Worm (Caenorhabditis elegans): ENCODE data around the gene ZK370.6.

The ZK370.6 gene

ce11 chrIII:8739786-8740185 is 3.9 kb downstream of the ZK370.6 start:
- TF ChIP-seq unc-62 (GFP tag; optimal IDR thresholded peaks at IDR 0.05), result no peak

- TF ChIP-seq unc-62 (GFP tag; optimal IDR thresholded peaks at IDR 0.05), result no peak
Observed at ce11 chrIII:8739126-8739525, 4.5 kb downstream of the ZK370.6 start.

DNA sequence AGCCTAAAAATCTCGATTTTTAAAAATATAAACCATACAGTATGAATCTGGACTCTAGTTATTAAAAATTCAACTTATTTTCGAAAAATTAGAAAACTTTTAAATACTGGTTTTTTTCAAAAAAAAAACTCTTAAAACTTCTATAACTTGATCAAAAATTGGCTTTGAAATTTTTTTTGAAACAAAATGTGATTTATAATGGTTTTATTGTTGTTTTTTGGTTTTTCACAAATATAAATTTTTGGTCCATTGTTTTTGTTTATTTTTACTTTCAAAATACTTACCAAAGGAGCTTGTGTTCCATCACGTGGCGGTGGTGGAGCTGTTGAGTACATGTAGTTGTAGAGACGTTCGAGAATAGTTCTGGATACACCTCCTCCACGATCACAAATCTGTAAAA is 5.4 kb downstream of the ZK370.6 start:
- TF ChIP-seq unc-62 (GFP tag; optimal IDR thresholded peaks at IDR 0.05), result no peak

DNA sequence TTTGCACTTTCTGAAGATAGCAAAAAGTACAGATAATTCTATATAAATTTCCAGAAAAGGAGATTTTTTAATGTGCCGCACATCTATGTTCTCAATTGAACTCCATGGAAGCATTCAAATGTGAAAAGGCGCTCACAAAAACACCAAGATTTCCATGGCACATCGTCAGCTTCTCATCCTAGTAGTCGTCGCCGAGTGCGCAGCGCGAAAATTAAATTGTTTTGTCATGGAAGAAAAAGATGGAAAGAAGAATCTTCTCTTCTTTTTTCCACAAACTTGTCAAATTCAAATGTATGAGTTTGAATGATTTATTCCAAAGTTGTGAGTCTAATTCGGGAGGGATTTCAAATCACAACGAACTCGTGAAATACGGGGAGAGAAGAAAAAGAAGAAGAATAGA is 6.3 kb downstream of the ZK370.6 start:
- TF ChIP-seq unc-62 (GFP tag; optimal IDR thresholded peaks at IDR 0.05), result no peak

DNA sequence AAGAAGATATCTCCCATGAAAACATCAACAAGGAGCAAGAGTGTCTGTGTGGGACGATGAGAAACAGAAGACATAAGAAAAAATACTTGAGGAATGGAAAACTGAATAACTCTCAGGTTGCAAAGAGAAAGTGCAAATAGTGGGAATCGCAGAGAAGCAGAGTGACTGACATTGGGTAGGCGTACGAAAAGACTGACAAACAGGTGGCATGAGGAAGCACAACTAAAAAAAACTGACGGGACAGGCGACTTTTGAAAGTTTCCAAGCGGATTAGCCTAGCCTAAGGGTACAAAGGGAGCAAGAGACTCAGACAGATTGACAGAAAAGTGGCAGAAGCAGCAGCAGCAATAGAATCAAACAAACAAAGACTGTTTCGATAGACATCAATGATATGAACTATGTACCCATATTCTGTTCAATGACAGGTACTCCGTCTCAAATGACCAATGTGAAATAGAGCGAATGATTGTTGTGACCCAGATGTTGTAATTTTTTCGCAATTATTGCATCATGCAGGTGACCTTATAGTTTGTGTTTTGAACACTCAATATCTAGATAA is 9.2 kb downstream of the ZK370.6 start:
- TF ChIP-seq unc-62 (GFP tag; optimal IDR thresholded peaks at IDR 0.05), result no peak

ce11 chrIII:8733667-8734066 is 10.0 kb downstream of the ZK370.6 start:
- TF ChIP-seq unc-62 (GFP tag; optimal IDR thresholded peaks at IDR 0.05), result no peak

- TF ChIP-seq unc-62 (GFP tag; optimal IDR thresholded peaks at IDR 0.05), result no peak
Observed at ce11 chrIII:8733237-8733636, 10.4 kb downstream of the ZK370.6 start.

- no peak for TF ChIP-seq unc-62 (GFP tag; optimal IDR thresholded peaks at IDR 0.05)
Observed at ce11 chrIII:8731973-8732372, 11.7 kb downstream of the ZK370.6 start.

DNA sequence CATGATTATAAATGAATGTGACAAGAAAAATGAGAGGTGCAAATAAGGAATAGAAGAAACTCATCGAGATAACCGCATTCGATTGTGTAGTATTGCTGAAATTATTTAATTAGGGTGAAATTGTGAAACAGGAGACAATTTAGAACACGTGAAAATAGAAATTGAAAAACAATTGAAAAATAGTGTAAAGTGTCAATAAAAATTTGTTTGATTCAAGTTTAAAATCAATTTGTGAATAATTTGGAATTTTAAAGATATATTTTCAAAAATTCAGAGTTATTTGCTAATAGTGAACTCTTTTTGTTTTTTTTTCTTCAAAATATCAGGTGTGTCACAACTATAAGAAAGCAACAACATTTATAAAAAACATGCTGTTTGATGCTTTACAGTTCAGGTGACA is 12.3 kb downstream of the ZK370.6 start, which contains the start of gene ZK370.4:
Gene ZK370.4, minus strand, starts transcription at position 101 of the 400 bp plus-strand sequence.
- no peak for TF ChIP-seq unc-62 (GFP tag; optimal IDR thresholded peaks at IDR 0.05)

- no peak for TF ChIP-seq unc-62 (GFP tag; optimal IDR thresholded peaks at IDR 0.05)
Observed at ce11 chrIII:8726019-8726894, 17.4 kb downstream of the ZK370.6 start.

DNA sequence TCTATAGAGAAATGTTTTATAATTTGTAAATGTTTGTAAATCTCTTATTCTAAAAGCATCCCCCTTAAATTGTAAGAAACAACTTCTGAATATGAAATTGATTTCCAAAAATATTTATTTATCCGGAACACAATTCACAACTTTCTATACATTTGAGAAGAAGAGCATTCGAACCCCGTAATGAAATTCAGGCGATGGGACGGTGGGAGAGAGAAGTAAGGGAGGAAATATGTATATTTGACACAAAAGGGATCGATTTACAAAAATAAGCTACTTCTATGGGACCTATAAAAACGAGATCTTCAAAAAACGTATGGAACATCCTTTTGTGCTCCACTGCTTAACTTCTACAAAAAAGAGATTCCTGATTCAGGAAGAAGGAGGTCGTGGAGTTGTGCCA is 18.4 kb downstream of the ZK370.6 start:
- no peak for TF ChIP-seq unc-62 (GFP tag; optimal IDR thresholded peaks at IDR 0.05)

ce11 chrIII:8719769-8720252 is 23.8 kb downstream of the ZK370.6 start, which contains the start of gene hipr-1:
hipr-1 (plus strand) TSS chrIII:8720202.
- TF ChIP-seq unc-62 (GFP tag; optimal IDR thresholded peaks at IDR 0.05), result no peak

- no peak for TF ChIP-seq unc-62 (GFP tag; optimal IDR thresholded peaks at IDR 0.05)
Observed at ce11 chrIII:8719105-8719504, 24.5 kb downstream of the ZK370.6 start.

ce11 chrIII:8718592-8718991 is 25.1 kb downstream of the ZK370.6 start:
- no peak for TF ChIP-seq unc-62 (GFP tag; optimal IDR thresholded peaks at IDR 0.05)

- no peak for TF ChIP-seq unc-62 (GFP tag; optimal IDR thresholded peaks at IDR 0.05)
Observed at ce11 chrIII:8717231-8717694, 26.4 kb downstream of the ZK370.6 start, which contains the start of gene mrpl-11. mrpl-11 (plus strand) TSS chrIII:8717644.

ce11 chrIII:8716084-8716483 is 27.6 kb downstream of the ZK370.6 start, which contains the start of gene B0303.14:
B0303.14 (minus strand) TSS chrIII:8716184.
- no peak for TF ChIP-seq unc-62 (GFP tag; optimal IDR thresholded peaks at IDR 0.05)

DNA sequence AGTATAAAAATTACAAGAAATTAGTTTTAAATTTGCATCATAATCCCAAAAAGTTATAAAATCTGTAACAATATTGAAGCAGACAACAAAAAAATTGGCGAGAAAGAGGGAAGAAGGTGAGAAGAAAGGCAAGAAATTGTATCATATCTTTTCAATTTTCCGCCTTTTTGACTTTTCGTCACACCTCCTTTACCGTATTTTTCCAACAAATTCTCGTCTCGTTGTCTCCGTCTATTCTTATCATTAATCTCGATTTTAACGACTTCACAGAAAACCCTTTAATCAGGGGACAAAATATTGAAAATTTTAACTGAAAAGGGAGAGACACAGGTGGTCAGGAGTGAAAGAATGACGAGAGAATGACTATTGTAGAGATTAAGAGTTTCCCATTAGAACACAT is 30.7 kb downstream of the ZK370.6 start:
- TF ChIP-seq unc-62 (GFP tag; optimal IDR thresholded peaks at IDR 0.05), result no peak

All from whole organism, dauer.